Fruit fly (Drosophila melanogaster): ENCODE data around the gene S6k.

The S6k gene

DNA sequence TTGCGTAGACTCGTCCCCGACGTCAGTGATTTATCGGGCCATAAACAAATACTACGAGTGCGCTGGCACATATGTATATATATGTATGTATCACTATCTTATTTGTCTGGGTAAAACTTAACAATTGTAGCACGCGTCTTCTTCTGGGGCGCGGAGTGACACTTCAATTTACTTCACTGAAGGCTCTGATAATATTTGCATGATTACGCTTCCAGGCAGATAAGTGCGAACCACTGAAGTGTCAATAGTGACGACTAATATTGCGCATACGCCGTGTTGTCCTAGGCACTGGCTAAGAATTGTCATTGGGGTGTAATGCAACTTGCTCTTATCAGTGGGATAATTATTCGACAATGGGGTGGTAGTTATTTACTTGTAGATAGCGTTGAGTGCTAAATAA lies 10.8 kb upstream of the S6k start (continued):
- TF ChIP-seq fd64A (GFP tag; optimal IDR thresholded peaks at IDR 0.05) (no peak), CG2202 (tag; optimal IDR thresholded peaks at IDR 0.05) (no peak), Atf3 (GFP tag; optimal IDR thresholded peaks at IDR 0.05) (no peak), CG2199 (GFP tag; IDR thresholded peaks at IDR 0.05) (no peak), CG2889 (GFP tag; IDR thresholded peaks at IDR 0.05) (no peak), CG13424 (tag; optimal IDR thresholded peaks at IDR 0.05) (no peak), Lim3 (GFP tag; IDR thresholded peaks at IDR 0.05) (no peak), PHDP (tag; optimal IDR thresholded peaks at IDR 0.05) (no peak), knrl (GFP tag; IDR thresholded peaks at IDR 0.05; ENCODE audit: partially characterized antibody) (no peak), CG17612 (GFP tag; IDR thresholded peaks at IDR 0.05) (no peak), Nf-YB (GFP tag; optimal IDR thresholded peaks at IDR 0.05) (peak; percentile 52), CG31441 (GFP tag; IDR thresholded peaks at IDR 0.05) (no peak), CG12659 (GFP tag; optimal IDR thresholded peaks at IDR 0.05) (no peak), lilli (GFP tag; optimal IDR thresholded peaks at IDR 0.05) (no peak), luna (GFP tag; optimal IDR thresholded peaks at IDR 0.05) (no peak), Gsc (GFP tag; IDR thresholded peaks at IDR 0.05) (no peak), Nf-YC (tag; optimal IDR thresholded peaks at IDR 0.05) (peak; percentile 3), CG16779 (GFP tag; IDR thresholded peaks at IDR 0.05) (no peak), CG13123 (GFP tag; optimal IDR thresholded peaks at IDR 0.05) (no peak), ken (GFP tag; IDR thresholded peaks at IDR 0.05) (no peak), lab (GFP tag; optimal IDR thresholded peaks at IDR 0.05) (peak; percentile 11), danr (GFP tag; IDR thresholded peaks at IDR 0.05) (no peak), NC2β (GFP tag; optimal IDR thresholded peaks at IDR 0.05) (no peak), CG2120 (GFP tag; optimal IDR thresholded peaks at IDR 0.05) (no peak), CG1602 (GFP tag; optimal IDR thresholded peaks at IDR 0.05) (no peak), ci (GFP tag; IDR thresholded peaks at IDR 0.05) (no peak), Jarid2 (GFP tag; optimal IDR thresholded peaks at IDR 0.05) (no peak), E2f1 (GFP tag; IDR thresholded peaks at IDR 0.05) (no peak), CG15601 (tag; optimal IDR thresholded peaks at IDR 0.05) (no peak), CG2129 (GFP tag; IDR thresholded peaks at IDR 0.05; ENCODE audit: partially characterized antibody) (no peak), Trl (optimal IDR thresholded peaks at IDR 0.05) (no peak), Trl (GFP tag; optimal IDR thresholded peaks at IDR 0.05) (no peak), ab (GFP tag; optimal IDR thresholded peaks at IDR 0.05) (no peak), CG6272 (GFP tag; IDR thresholded peaks at IDR 0.05) (no peak), Asciz (GFP tag; optimal IDR thresholded peaks at IDR 0.05) (peak; percentile 5), prd (optimal IDR thresholded peaks at IDR 0.05) (no peak), prd (GFP tag; IDR thresholded peaks at IDR 0.05) (no peak), CG34376 (GFP tag; optimal IDR thresholded peaks at IDR 0.05) (no peak), sd (tag; optimal IDR thresholded peaks at IDR 0.05) (no peak), Ets65A (GFP tag) (peak; percentile 1), wek (GFP tag; optimal IDR thresholded peaks at IDR 0.05) (peak; percentile 4), Nf-YA (GFP tag; IDR thresholded peaks at IDR 0.05) (no peak), CG7928 (GFP tag; optimal IDR thresholded peaks at IDR 0.05) (no peak), gcm2 (GFP tag; optimal IDR thresholded peaks at IDR 0.05) (no peak), Side (GFP tag; optimal IDR thresholded peaks at IDR 0.05) (no peak), CG32767 (GFP tag; IDR thresholded peaks at IDR 0.05) (no peak), CTCF (GFP tag; optimal IDR thresholded peaks at IDR 0.05) (no peak), Med (GFP tag) (no peak), vnd (GFP tag; IDR thresholded peaks at IDR 0.05; ENCODE audit: partially characterized antibody) (no peak), kah (GFP tag; optimal IDR thresholded peaks at IDR 0.05) (no peak), otp (GFP tag; IDR thresholded peaks at IDR 0.05) (no peak), CG11723 (GFP tag; optimal IDR thresholded peaks at IDR 0.05) (no peak), CG10431 (GFP tag; optimal IDR thresholded peaks at IDR 0.05) (no peak), slbo (GFP tag; IDR thresholded peaks at IDR 0.05) (no peak)

All from whole organism, embryonic.